Worm (Caenorhabditis elegans) whole organism, L3 larva: ENCODE results near the gene T09F3.5.

Source experiments
- R02D3.7 ChIP-seq: fragments of 150-350 bp; optimal IDR thresholded peaks from 2 replicates; lab custom pipeline; 2014; ENCODE audit warnings: missing biosample characterization, missing genetic modification characterization
- ZK546.5 ChIP-seq: sonication (generic microtip); optimal IDR thresholded peaks from 2 replicates; lab custom pipeline; 2017; ENCODE audit warnings: missing biosample characterization, missing genetic modification characterization
- aly-2 ChIP-seq: fragments of 150-350 bp; optimal IDR thresholded peaks from 2 replicates; lab custom pipeline; 2014; ENCODE audit warnings: missing biosample characterization, missing genetic modification characterization
- ama-1 ChIP-seq: fragments of 150-350 bp; optimal IDR thresholded peaks from 2 replicates; lab custom pipeline; 2018
- ceh-16 ChIP-seq: sonication (generic microtip); optimal IDR thresholded peaks from 2 replicates; lab custom pipeline; 2017; ENCODE audit warnings: missing biosample characterization, missing genetic modification characterization
- ceh-28 ChIP-seq: fragments of 150-350 bp; optimal IDR thresholded peaks from 2 replicates; lab custom pipeline; 2014; ENCODE audit warnings: missing biosample characterization, missing genetic modification reagents, missing genetic modification characterization
- ceh-82 ChIP-seq: fragments of 150-350 bp; optimal IDR thresholded peaks from 2 replicates; lab custom pipeline; 2014; ENCODE audit warnings: missing biosample characterization, missing genetic modification characterization
- ceh-9 ChIP-seq: sonication (generic microtip); optimal IDR thresholded peaks from 2 replicates; lab custom pipeline; 2018; ENCODE audit warnings: missing biosample characterization, missing genetic modification characterization
- daf-12 ChIP-seq: fragments of 150-350 bp; optimal IDR thresholded peaks from 2 replicates; lab custom pipeline; 2014; ENCODE audit warnings: missing biosample characterization, missing genetic modification reagents, missing genetic modification characterization
- egl-27 ChIP-seq: sonication (generic microtip); optimal IDR thresholded peaks from 4 replicates; lab custom pipeline; 2017; ENCODE audit warnings: missing biosample characterization, missing genetic modification reagents, missing genetic modification characterization
- egl-5 ChIP-seq: fragments of 150-350 bp; optimal IDR thresholded peaks from 2 replicates; lab custom pipeline; 2017; ENCODE audit warnings: missing biosample characterization, missing genetic modification reagents, missing genetic modification characterization, inconsistent platforms
- elt-1 ChIP-seq: fragments of 150-350 bp; optimal IDR thresholded peaks from 2 replicates; lab custom pipeline; 2014; ENCODE audit warnings: missing biosample characterization, missing genetic modification characterization
- elt-2 ChIP-seq: sonication (generic microtip); optimal IDR thresholded peaks from 2 replicates; lab custom pipeline; 2016; ENCODE audit warnings: missing genetic modification reagents, mild to moderate bottlenecking, missing genetic modification characterization, missing compliant biosample characterization
- elt-3 ChIP-seq, 3 experiments: fragments of 150-350 bp in 1 of 3; sonication (generic microtip) in 2 of 3; optimal IDR thresholded peaks; 2 replicates in 2 of 3; 4 replicates in 1 of 3; lab custom pipeline; 2014 to 2017; ENCODE audit warnings: missing biosample characterization in 3 of 3, missing genetic modification characterization in 3 of 3
- eor-1 ChIP-seq, 2 experiments: fragments of 150-350 bp; optimal IDR thresholded peaks; 2 replicates each; lab custom pipeline; 2014 to 2018; ENCODE audit warnings: missing biosample characterization in 2 of 2, missing genetic modification characterization in 2 of 2
- fkh-10 ChIP-seq: sonication (generic microtip); optimal IDR thresholded peaks from 2 replicates; lab custom pipeline; 2017; ENCODE audit warnings: missing biosample characterization, missing genetic modification reagents, missing genetic modification characterization
- fkh-2 ChIP-seq: fragments of 150-350 bp; optimal IDR thresholded peaks from 2 replicates; lab custom pipeline; 2014; ENCODE audit warnings: missing biosample characterization, missing genetic modification reagents, missing genetic modification characterization
- fos-1 ChIP-seq: fragments of 150-350 bp; optimal IDR thresholded peaks from 2 replicates; lab custom pipeline; 2014; ENCODE audit warnings: missing biosample characterization, missing genetic modification characterization
- hmg-11 ChIP-seq: sonication (generic microtip); optimal IDR thresholded peaks from 2 replicates; lab custom pipeline; 2016; ENCODE audit warnings: missing genetic modification characterization, missing compliant biosample characterization
- jun-1 ChIP-seq: fragments of 150-350 bp; optimal IDR thresholded peaks from 2 replicates; lab custom pipeline; 2014; ENCODE audit warnings: missing biosample characterization, missing genetic modification reagents, missing genetic modification characterization
- lin-15B ChIP-seq: fragments of 150-350 bp; optimal IDR thresholded peaks from 2 replicates; lab custom pipeline; 2014; ENCODE audit warnings: missing biosample characterization, missing genetic modification characterization
- lin-39 ChIP-seq: fragments of 150-350 bp; optimal IDR thresholded peaks from 2 replicates; lab custom pipeline; 2018; ENCODE audit warnings: missing biosample characterization, missing genetic modification reagents, missing genetic modification characterization
- lsy-12 ChIP-seq: sonication (generic microtip); optimal IDR thresholded peaks from 2 replicates; lab custom pipeline; 2016; ENCODE audit warnings: mild to moderate bottlenecking, missing genetic modification characterization, missing compliant biosample characterization
- mdl-1 ChIP-seq: fragments of 150-350 bp; optimal IDR thresholded peaks from 2 replicates; lab custom pipeline; 2014; ENCODE audit warnings: missing biosample characterization, missing genetic modification characterization
- mml-1 ChIP-seq: fragments of 150-350 bp; sonication (generic microtip); optimal IDR thresholded peaks from 3 replicates; lab custom pipeline; 2014; ENCODE audit warnings: missing biosample characterization, missing genetic modification characterization
- nfya-1 ChIP-seq: sonication (generic microtip); optimal IDR thresholded peaks from 2 replicates; lab custom pipeline; 2017; ENCODE audit warnings: missing genetic modification characterization, mild to moderate bottlenecking, missing compliant biosample characterization, antibody characterized with exemption, moderate library complexity; ENCODE audit not compliant: insufficient read depth
- nhr-11 ChIP-seq: fragments of 150-350 bp; optimal IDR thresholded peaks from 2 replicates; lab custom pipeline; 2014; ENCODE audit warnings: missing biosample characterization, missing genetic modification characterization
- nhr-12 ChIP-seq: fragments of 150-350 bp; optimal IDR thresholded peaks from 2 replicates; lab custom pipeline; 2014; ENCODE audit warnings: missing biosample characterization, missing genetic modification characterization
- nhr-23 ChIP-seq: fragments of 150-350 bp; optimal IDR thresholded peaks from 2 replicates; lab custom pipeline; 2014; ENCODE audit warnings: missing biosample characterization, missing genetic modification reagents, missing genetic modification characterization
- nhr-237 ChIP-seq: fragments of 150-350 bp; optimal IDR thresholded peaks from 2 replicates; lab custom pipeline; 2014; ENCODE audit warnings: missing biosample characterization, missing genetic modification characterization
- nhr-25 ChIP-seq: sonication (generic microtip); optimal IDR thresholded peaks from 2 replicates; lab custom pipeline; 2017; ENCODE audit warnings: missing biosample characterization, missing genetic modification characterization
- nhr-28 ChIP-seq: fragments of 150-350 bp; optimal IDR thresholded peaks from 2 replicates; lab custom pipeline; 2014; ENCODE audit warnings: missing biosample characterization, missing genetic modification characterization
- nhr-43 ChIP-seq: sonication (generic microtip); optimal IDR thresholded peaks from 2 replicates; lab custom pipeline; 2016; ENCODE audit warnings: mild to moderate bottlenecking, missing genetic modification characterization, missing compliant biosample characterization; ENCODE audit not compliant: poor library complexity, severe bottlenecking
- nhr-67 ChIP-seq: fragments of 150-350 bp; optimal IDR thresholded peaks from 2 replicates; lab custom pipeline; 2014; ENCODE audit warnings: missing biosample characterization, missing genetic modification characterization
- nhr-76 ChIP-seq: fragments of 150-350 bp; sonication (generic microtip); optimal IDR thresholded peaks from 5 replicates; lab custom pipeline; 2014; ENCODE audit warnings: missing biosample characterization, missing genetic modification characterization
- nhr-77 ChIP-seq: fragments of 150-350 bp; optimal IDR thresholded peaks from 2 replicates; lab custom pipeline; 2014; ENCODE audit warnings: missing biosample characterization, missing genetic modification characterization
- pha-4 ChIP-seq: fragments of 150-350 bp; optimal IDR thresholded peaks from 2 replicates; lab custom pipeline; 2014; ENCODE audit warnings: missing biosample characterization, missing genetic modification reagents, missing genetic modification characterization
- pqm-1 ChIP-seq: fragments of 150-350 bp; optimal IDR thresholded peaks from 2 replicates; lab custom pipeline; 2017; ENCODE audit warnings: missing biosample characterization, missing genetic modification characterization, inconsistent platforms
- sea-2 ChIP-seq: fragments of 150-350 bp; sonication (generic microtip); optimal IDR thresholded peaks from 4 replicates; lab custom pipeline; 2014; ENCODE audit warnings: missing biosample characterization, missing genetic modification reagents, missing genetic modification characterization
- skn-1 ChIP-seq: fragments of 150-350 bp; optimal IDR thresholded peaks from 2 replicates; lab custom pipeline; 2014; ENCODE audit warnings: missing biosample characterization, missing genetic modification characterization
- snpc-4 ChIP-seq: fragments of 150-350 bp; optimal IDR thresholded peaks from 2 replicates; lab custom pipeline; 2014; ENCODE audit warnings: missing biosample characterization, missing genetic modification characterization
- tbx-2 ChIP-seq: sonication (generic microtip); optimal IDR thresholded peaks from 2 replicates; lab custom pipeline; 2016; ENCODE audit warnings: mild to moderate bottlenecking, missing genetic modification characterization, missing compliant biosample characterization
- unc-39 ChIP-seq: sonication (generic microtip); optimal IDR thresholded peaks from 4 replicates; lab custom pipeline; 2017; ENCODE audit warnings: missing biosample characterization, missing genetic modification characterization
- unc-62 ChIP-seq: fragments of 150-350 bp; sonication (generic microtip); optimal IDR thresholded peaks from 4 replicates; lab custom pipeline; 2014; ENCODE audit warnings: missing biosample characterization, missing genetic modification reagents, missing genetic modification characterization
- zag-1 ChIP-seq: fragments of 150-350 bp; optimal IDR thresholded peaks from 2 replicates; lab custom pipeline; 2014; ENCODE audit warnings: missing biosample characterization, missing genetic modification characterization
- ztf-11 ChIP-seq: fragments of 150-350 bp; optimal IDR thresholded peaks from 2 replicates; lab custom pipeline; 2014; ENCODE audit warnings: missing biosample characterization, missing genetic modification characterization
- ztf-4 ChIP-seq: fragments of 150-350 bp; optimal IDR thresholded peaks from 2 replicates; lab custom pipeline; 2014; ENCODE audit warnings: missing biosample characterization, missing genetic modification characterization

Gene T09F3.5

ce11 chrII:10390250-10390821 lies 6.3 kb upstream of the T09F3.5 start:
- TF ChIP-seq nhr-25 (tag; lab: Kevin White, UChicago): peak; percentile 71
- TF ChIP-seq unc-39: no peak
- no peak for TF ChIP-seq egl-27
- TF ChIP-seq lsy-12 (tag; lab: Kevin White, UChicago): no peak
- TF ChIP-seq fos-1: no peak
- TF ChIP-seq aly-2 (tag; lab: Kevin White, UChicago): no peak
- TF ChIP-seq ceh-9: no peak
- TF ChIP-seq tbx-2: peak; percentile 18
- no peak for TF ChIP-seq ZK546.5
- TF ChIP-seq hmg-11 (tag; lab: Kevin White, UChicago): no peak
- no peak for TF ChIP-seq R02D3.7 (tag; lab: Kevin White, UChicago)
- TF ChIP-seq nhr-76 (tag; lab: Kevin White, UChicago): no peak
- TF ChIP-seq nhr-237 (tag; lab: Kevin White, UChicago): no peak
- peak in 1 of 3 experiments; percentile 66 for TF ChIP-seq elt-3 (tag; optimal IDR thresholded peaks at IDR 0.05; lab: Kevin White, UChicago)
- TF ChIP-seq unc-62 (GFP tag; lab: Kevin White, UChicago): no peak
- peak; percentile 58 for TF ChIP-seq jun-1 (tag; lab: Kevin White, UChicago)
- peak; percentile 28 for TF ChIP-seq ama-1 (lab: Kevin White, UChicago)
- no peak for TF ChIP-seq nhr-28 (tag; lab: Kevin White, UChicago)
- TF ChIP-seq ztf-11 (tag; lab: Kevin White, UChicago): no peak
- TF ChIP-seq ceh-82 (tag; lab: Kevin White, UChicago): no peak
- TF ChIP-seq fkh-2: no peak
- peak; percentile 28 for TF ChIP-seq mml-1 (tag; lab: Kevin White, UChicago)
- no peak for TF ChIP-seq daf-12 (tag; lab: Kevin White, UChicago)
- peak; percentile 44 for TF ChIP-seq elt-2
- TF ChIP-seq egl-5: no peak
- peak; percentile 27 for TF ChIP-seq pha-4
- TF ChIP-seq nhr-77 (tag; lab: Kevin White, UChicago): no peak
- no peak for TF ChIP-seq fkh-10 (GFP tag; lab: Kevin White, UChicago)
- no peak for TF ChIP-seq ceh-16 (tag; lab: Kevin White, UChicago)
- no peak for TF ChIP-seq snpc-4 (tag; lab: Kevin White, UChicago)
- no peak for TF ChIP-seq elt-1 (tag; lab: Kevin White, UChicago)
- TF ChIP-seq lin-39 (tag; lab: Kevin White, UChicago): peak; percentile 38
- TF ChIP-seq pqm-1 (tag; lab: Kevin White, UChicago): peak; percentile 61
- no peak for TF ChIP-seq nhr-67
- peak; percentile 39 for TF ChIP-seq nhr-11 (tag; lab: Kevin White, UChicago)
- TF ChIP-seq ztf-4: no peak
- no peak for TF ChIP-seq zag-1 (tag; lab: Kevin White, UChicago)
- TF ChIP-seq sea-2 (GFP tag; lab: Kevin White, UChicago): no peak
- no peak for TF ChIP-seq ceh-28 (tag; lab: Kevin White, UChicago)
- no peak for TF ChIP-seq nhr-12 (tag; lab: Kevin White, UChicago)
- TF ChIP-seq mdl-1: peak; percentile 4
- TF ChIP-seq lin-15B (tag; lab: Kevin White, UChicago): no peak
- TF ChIP-seq skn-1 (tag; lab: Kevin White, UChicago): no peak
- no peak for TF ChIP-seq eor-1 (tag; optimal IDR thresholded peaks at IDR 0.05; lab: Kevin White, UChicago)
- TF ChIP-seq nhr-43 (tag; lab: Kevin White, UChicago): peak; percentile 77
- TF ChIP-seq nfya-1 (tag; lab: Kevin White, UChicago): peak; percentile 56
- TF ChIP-seq nhr-23 (tag; lab: Kevin White, UChicago): peak; percentile 78
